ENCODE assay signal across 6 fruit fly cellular contexts in genomic region chr3R:16349111-16349655, dm6.
TF ChIP-seq lines count a peak whose summit lies in the region.

Gene CG14879, minus strand, starts transcription at chr3R:16349226.
Gene Manf, plus strand, starts transcription at chr3R:16349404.

- TF ChIP-seq CTCF in S2 (optimal IDR thresholded peaks at IDR 0.05; lab: Kevin White, UChicago) = peak; percentile 24 to 38
- peak; percentile 38 for TF ChIP-seq CTCF in whole organism, embryonic (GFP tag; optimal IDR thresholded peaks at IDR 0.05; lab: Kevin White, UChicago)

TF ChIP-seq in whole organism, adult, 20 proteins besides CTCF, POLR2A, EP300 and RAD21:
- peak; percentile 43 for TF ChIP-seq cic (GFP tag; optimal IDR thresholded peaks at IDR 0.05; lab: Kevin White, UChicago)
- no peak for TF ChIP-seq Crg-1 (GFP tag; optimal IDR thresholded peaks at IDR 0.05; lab: Kevin White, UChicago)
- peak; percentile 19 for TF ChIP-seq CG7101 (tag; optimal IDR thresholded peaks at IDR 0.05; lab: Kevin White, UChicago)
- no peak for TF ChIP-seq CG1620 (GFP tag; optimal IDR thresholded peaks at IDR 0.05; lab: Kevin White, UChicago)
- no peak for TF ChIP-seq CG5204 (GFP tag; optimal IDR thresholded peaks at IDR 0.05; lab: Kevin White, UChicago)
- TF ChIP-seq tj (GFP tag; optimal IDR thresholded peaks at IDR 0.05; lab: Kevin White, UChicago) = peak; percentile 65
- no peak for TF ChIP-seq ovo (GFP tag; optimal IDR thresholded peaks at IDR 0.05; lab: Kevin White, UChicago)
- TF ChIP-seq pad (GFP tag; optimal IDR thresholded peaks at IDR 0.05; lab: Kevin White, UChicago) = peak; percentile 13
- peak; percentile 63 for TF ChIP-seq Mnt (GFP tag; optimal IDR thresholded peaks at IDR 0.05; lab: Kevin White, UChicago)
- TF ChIP-seq bab1 (GFP tag; optimal IDR thresholded peaks at IDR 0.05; lab: Kevin White, UChicago) = peak; percentile 65

TF ChIP-seq in whole organism, embryonic, 481 proteins besides CTCF, POLR2A, EP300 and RAD21 (continues in another document):
- no peak for TF ChIP-seq Mrtf (GFP tag; IDR thresholded peaks at IDR 0.05; lab: Robert Waterston, UW)
- peak; percentile 35 for TF ChIP-seq dm (GFP tag; optimal IDR thresholded peaks at IDR 0.05; lab: Kevin White, UChicago)
- peak; percentile 52; the same call in 1 of the 2 replicates for TF ChIP-seq tna (GFP tag; IDR thresholded peaks at IDR 0.05; lab: Robert Waterston, UW; ENCODE audit: partially characterized antibody)
- peak; percentile 11 for TF ChIP-seq Fer1 (GFP tag; optimal IDR thresholded peaks at IDR 0.05; lab: Kevin White, UChicago)
- no peak for TF ChIP-seq CG12219 (GFP tag; optimal IDR thresholded peaks at IDR 0.05; lab: Kevin White, UChicago)
- TF ChIP-seq CG17385 (GFP tag; optimal IDR thresholded peaks at IDR 0.05; lab: Kevin White, UChicago) = peak; percentile 8
- TF ChIP-seq hbn (GFP tag; IDR thresholded peaks at IDR 0.05; lab: Robert Waterston, UW; ENCODE audit: partially characterized antibody) = peak; percentile 43
- no peak for TF ChIP-seq sob (GFP tag; IDR thresholded peaks at IDR 0.05; lab: Robert Waterston, UW)
- peak; percentile 85 for TF ChIP-seq MESR4 (GFP tag; optimal IDR thresholded peaks at IDR 0.05; lab: Kevin White, UChicago)
- TF ChIP-seq CG10654 (GFP tag; optimal IDR thresholded peaks at IDR 0.05; lab: Kevin White, UChicago) = no peak
- TF ChIP-seq nmo (GFP tag; optimal IDR thresholded peaks at IDR 0.05; lab: Kevin White, UChicago) = peak; percentile 8
- TF ChIP-seq Hr51 (GFP tag; optimal IDR thresholded peaks at IDR 0.05; lab: Kevin White, UChicago) = no peak
- TF ChIP-seq repo (GFP tag; optimal IDR thresholded peaks at IDR 0.05; lab: Kevin White, UChicago) = no peak
- peak; percentile 42 for TF ChIP-seq lab (GFP tag; optimal IDR thresholded peaks at IDR 0.05; lab: Kevin White, UChicago)
- no peak for TF ChIP-seq Abd-B (GFP tag; optimal IDR thresholded peaks at IDR 0.05; lab: Kevin White, UChicago)
- peak; percentile 87 for TF ChIP-seq Dref (GFP tag; IDR thresholded peaks at IDR 0.05; lab: Robert Waterston, UW)
- TF ChIP-seq MBD-R2 (GFP tag; IDR thresholded peaks at IDR 0.05; lab: Robert Waterston, UW) = peak; percentile 51
- TF ChIP-seq CG9932 (GFP tag; IDR thresholded peaks at IDR 0.05; lab: Robert Waterston, UW) = 0 out of 2 replicates have a peak, but pooled peaks have one; percentile 18
- peak; percentile 25 for TF ChIP-seq gcm (GFP tag; optimal IDR thresholded peaks at IDR 0.05; lab: Kevin White, UChicago)

TF ChIP-seq in whole organism, prepupa, 60 proteins besides CTCF, POLR2A, EP300 and RAD21:
- peak; percentile 63 for TF ChIP-seq fkh (GFP tag; optimal IDR thresholded peaks at IDR 0.05; lab: Kevin White, UChicago)
- no peak for TF ChIP-seq Smox (GFP tag; optimal IDR thresholded peaks at IDR 0.05; lab: Kevin White, UChicago)
- peak; percentile 97 for TF ChIP-seq CG1621 (tag; optimal IDR thresholded peaks at IDR 0.05; lab: Kevin White, UChicago)
- TF ChIP-seq Eip78C (GFP tag; lab: Kevin White, UChicago) = peak; percentile 28
- TF ChIP-seq cyc (GFP tag; optimal IDR thresholded peaks at IDR 0.05; lab: Kevin White, UChicago) = no peak
- TF ChIP-seq CG10669 (GFP tag; optimal IDR thresholded peaks at IDR 0.05; lab: Kevin White, UChicago) = no peak
- peak; percentile 2 for TF ChIP-seq topi (GFP tag; optimal IDR thresholded peaks at IDR 0.05; lab: Kevin White, UChicago)

TF ChIP-seq in whole organism, pupa, 21 proteins besides CTCF, POLR2A, EP300 and RAD21:
- TF ChIP-seq Pif1B (GFP tag; optimal IDR thresholded peaks at IDR 0.05; lab: Kevin White, UChicago) = no peak
- TF ChIP-seq CG8159 (tag; optimal IDR thresholded peaks at IDR 0.05; lab: Kevin White, UChicago) = no peak
- no peak for TF ChIP-seq rn (GFP tag; IDR thresholded peaks at IDR 0.05; lab: Robert Waterston, UW)
- 0 out of 2 replicates have a peak, but pooled peaks have one; percentile 6 for TF ChIP-seq Ets98B (GFP tag; IDR thresholded peaks at IDR 0.05; lab: Robert Waterston, UW)
- no peak for TF ChIP-seq CG14655 (GFP tag; optimal IDR thresholded peaks at IDR 0.05; lab: Kevin White, UChicago)
- TF ChIP-seq CG4496 (GFP tag; IDR thresholded peaks at IDR 0.05; lab: Robert Waterston, UW) = peak; percentile 24; the same call in 1 of the 3 replicates
- no peak for TF ChIP-seq CG12605 (GFP tag; IDR thresholded peaks at IDR 0.05; lab: Robert Waterston, UW)

TF ChIP-seq in whole organism, wandering third instar larva, 38 proteins besides CTCF, POLR2A, EP300 and RAD21:
- TF ChIP-seq woc (GFP tag; optimal IDR thresholded peaks at IDR 0.05; lab: Kevin White, UChicago) = no peak
- peak; percentile 26 for TF ChIP-seq h (GFP tag; optimal IDR thresholded peaks at IDR 0.05; lab: Kevin White, UChicago)
- no peak for TF ChIP-seq OdsH (GFP tag; optimal IDR thresholded peaks at IDR 0.05; lab: Kevin White, UChicago)
- TF ChIP-seq CrebA (GFP tag; optimal IDR thresholded peaks at IDR 0.05; lab: Kevin White, UChicago; ENCODE audit: borderline replicate concordance) = peak; percentile 92
- no peak for TF ChIP-seq pan (optimal IDR thresholded peaks at IDR 0.05; lab: Kevin White, UChicago)
- peak; percentile 22 for TF ChIP-seq Hnf4 (GFP tag; optimal IDR thresholded peaks at IDR 0.05; lab: Kevin White, UChicago)
- no peak for TF ChIP-seq Hr78 (GFP tag; optimal IDR thresholded peaks at IDR 0.05; lab: Kevin White, UChicago)
- no peak for TF ChIP-seq foxo (GFP tag; optimal IDR thresholded peaks at IDR 0.05; lab: Kevin White, UChicago)
- peak; percentile 17 for TF ChIP-seq Hr83 (GFP tag; optimal IDR thresholded peaks at IDR 0.05; lab: Kevin White, UChicago; ENCODE audit: poor library complexity, severe bottlenecking)
- no peak for TF ChIP-seq brk (GFP tag; optimal IDR thresholded peaks at IDR 0.05; lab: Kevin White, UChicago)
- TF ChIP-seq Abd-B (GFP tag; optimal IDR thresholded peaks at IDR 0.05; lab: Kevin White, UChicago) = no peak
- no peak for TF ChIP-seq CG9705 (GFP tag; optimal IDR thresholded peaks at IDR 0.05; lab: Kevin White, UChicago)
- no peak for TF ChIP-seq Rel (GFP tag; optimal IDR thresholded peaks at IDR 0.05; lab: Kevin White, UChicago)
- TF ChIP-seq Rel (tag; optimal IDR thresholded peaks at IDR 0.05; lab: Kevin White, UChicago) = peak; percentile 69
- TF ChIP-seq rgr (GFP tag; optimal IDR thresholded peaks at IDR 0.05; lab: Kevin White, UChicago) = peak; percentile 20
TF ChIP-seq in whole organism, wandering third instar larva: peak in this region for 6.
